Worm (Caenorhabditis elegans) whole organism, L4 larva: ENCODE data around the gene dgk-4.

Experiments used
- F10B5.3 ChIP-seq: sonication (generic microtip); optimal IDR thresholded peaks from 2 replicates; lab custom pipeline; 2016; ENCODE audit warnings: mild to moderate bottlenecking, missing genetic modification characterization, missing compliant biosample characterization
- F26F4.8 ChIP-seq: fragments of 200-800 bp; sonication (Bioruptor generic); conservative IDR thresholded peaks from 2 replicates; pipeline ENCODE4 v1.3.6; 2022; ENCODE audit warnings: missing genetic modification characterization, missing compliant biosample characterization
- ceh-20 ChIP-seq: fragments of 200-800 bp; sonication (Bioruptor generic); IDR thresholded peaks from 2 replicates; pipeline ENCODE4 v1.3.6; 2022; ENCODE audit warnings: missing genetic modification reagents, missing genetic modification characterization, missing compliant biosample characterization
- ceh-82 ChIP-seq: sonication (generic microtip); optimal IDR thresholded peaks from 2 replicates; lab custom pipeline; 2017; ENCODE audit warnings: missing biosample characterization, missing genetic modification characterization
- ctbp-1 ChIP-seq: fragments of 200-800 bp; sonication (Bioruptor generic); IDR thresholded peaks from 2 replicates; pipeline ENCODE4 v1.3.6; 2022; ENCODE audit warnings: missing genetic modification reagents, missing genetic modification characterization, missing compliant biosample characterization
- daf-8 ChIP-seq: fragments of 200-800 bp; sonication (Bioruptor generic); IDR thresholded peaks from 2 replicates; pipeline ENCODE4 v1.3.6; 2022; ENCODE audit warnings: missing genetic modification characterization, missing compliant biosample characterization
- hif-1 ChIP-seq, 2 experiments: sonication (generic microtip); optimal IDR thresholded peaks; 2 replicates each; lab custom pipeline; 2016 to 2017; ENCODE audit warnings: missing compliant biosample characterization in 2 of 2, missing genetic modification characterization in 2 of 2, missing genetic modification reagents in 2 of 2, missing genotype in 2 of 2, mild to moderate bottlenecking in 1 of 2
- lin-13 ChIP-seq: fragments of 150-350 bp; optimal IDR thresholded peaks from 2 replicates; lab custom pipeline; 2014; ENCODE audit warnings: missing biosample characterization, missing genetic modification reagents, missing genetic modification characterization
- lir-3 ChIP-seq: sonication (generic microtip); optimal IDR thresholded peaks from 2 replicates; lab custom pipeline; 2016; ENCODE audit warnings: mild to moderate bottlenecking, missing genetic modification characterization, missing compliant biosample characterization
- lsy-2 ChIP-seq, 2 experiments: fragments of 150-350 bp in 1 of 2; sonication (generic microtip) in 1 of 2; optimal IDR thresholded peaks; 2 replicates each; lab custom pipeline; 2014 to 2017; ENCODE audit warnings: missing biosample characterization in 2 of 2, missing genetic modification characterization in 2 of 2
- nhr-11 ChIP-seq: fragments of 150-350 bp; optimal IDR thresholded peaks from 2 replicates; lab custom pipeline; 2014; ENCODE audit warnings: missing biosample characterization, missing genetic modification characterization
- skn-1 ChIP-seq: fragments of 150-350 bp; optimal IDR thresholded peaks from 2 replicates; lab custom pipeline; 2014; ENCODE audit warnings: missing biosample characterization, missing genetic modification characterization
- spr-1 ChIP-seq: sonication (generic microtip); optimal IDR thresholded peaks from 2 replicates; lab custom pipeline; 2016; ENCODE audit warnings: mild to moderate bottlenecking, missing genetic modification characterization, missing compliant biosample characterization
- ztf-11 ChIP-seq: fragments of 150-350 bp; optimal IDR thresholded peaks from 2 replicates; lab custom pipeline; 2014; ENCODE audit warnings: missing biosample characterization, missing genetic modification characterization

DNA sequence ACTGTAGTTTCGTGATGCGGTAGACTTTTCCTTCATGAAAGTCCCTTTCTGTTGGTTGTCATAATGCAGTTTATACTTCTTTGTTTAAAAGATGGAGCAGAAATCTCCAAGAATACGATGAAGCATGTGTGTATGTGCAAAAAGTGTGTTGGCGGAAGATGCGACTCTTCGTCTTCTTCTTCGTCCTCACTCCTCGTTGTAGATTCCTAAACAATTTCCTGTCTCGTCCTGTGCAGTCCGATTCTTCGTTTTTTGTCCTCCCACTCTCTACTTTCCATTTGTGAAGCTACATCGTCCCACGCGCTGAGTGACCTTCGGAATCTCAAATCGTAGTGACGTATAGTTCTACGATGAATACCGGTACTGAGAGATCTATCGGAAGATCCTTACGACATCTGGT is 2.9 kb upstream of the dgk-4 start:
- TF ChIP-seq F10B5.3 (tag; lab: Kevin White, UChicago) (no peak), ctbp-1 (GFP tag; lab: Robert Waterston, UW) (no peak), F26F4.8 (GFP tag; lab: Robert Waterston, UW) (no peak), nhr-11 (no peak), ceh-82 (tag; lab: Kevin White, UChicago) (no peak), daf-8 (GFP tag; lab: Robert Waterston, UW) (no peak), hif-1 (tag; optimal IDR thresholded peaks at IDR 0.05; lab: Kevin White, UChicago) (no peak), lin-13 (GFP tag; lab: Kevin White, UChicago) (no peak), skn-1 (tag; lab: Kevin White, UChicago) (no peak), ceh-20 (GFP tag; lab: Robert Waterston, UW) (no peak), lir-3 (tag; lab: Kevin White, UChicago) (no peak), ztf-11 (tag; lab: Kevin White, UChicago) (no peak), spr-1 (tag; lab: Kevin White, UChicago) (no peak), lsy-2 (tag; optimal IDR thresholded peaks at IDR 0.05; lab: Kevin White, UChicago) (no peak)
